Worm (Caenorhabditis elegans): ENCODE measurements around the gene prmt-1.
"Not testable (repeated sequence)": the region's sequence is repeated elsewhere in the genome, so short reads cannot be mapped to it uniquely, and the experiment has no call there.

prmt-1 gene

DNA sequence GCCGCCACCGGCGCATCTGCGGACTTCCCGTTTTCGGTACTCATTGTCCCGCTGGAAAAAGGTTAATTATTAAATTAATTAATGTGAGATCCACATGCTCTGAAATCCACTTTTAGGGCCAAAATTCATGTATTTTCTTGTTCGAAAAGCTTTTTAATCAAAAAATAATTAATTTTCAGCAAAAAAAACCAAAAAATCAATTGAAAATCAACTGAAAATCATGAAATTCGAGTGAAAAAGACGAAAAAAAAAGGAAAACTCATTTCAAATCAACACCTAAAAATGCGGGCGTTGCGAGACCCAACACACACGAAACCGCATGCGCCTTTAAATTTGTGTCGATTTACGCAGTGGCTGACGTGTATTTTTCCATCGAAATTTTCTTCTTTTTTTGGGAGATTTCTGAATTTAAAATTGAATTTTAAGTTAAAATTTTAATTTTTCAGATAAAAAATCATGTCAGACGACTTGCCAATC is at the start of gene prmt-1, which contains the start of gene cdkr-3:
prmt-1 (minus strand) TSS at position 51 of the 477 bp plus-strand sequence.
cdkr-3 (plus strand) TSS at position 447 of the 477 bp plus-strand sequence.
- TF ChIP-seq him-1 (tag; optimal IDR thresholded peaks at IDR 0.05) (no peak), W03F9.2 (tag; optimal IDR thresholded peaks at IDR 0.05) (peak; percentile 71)

DNA sequence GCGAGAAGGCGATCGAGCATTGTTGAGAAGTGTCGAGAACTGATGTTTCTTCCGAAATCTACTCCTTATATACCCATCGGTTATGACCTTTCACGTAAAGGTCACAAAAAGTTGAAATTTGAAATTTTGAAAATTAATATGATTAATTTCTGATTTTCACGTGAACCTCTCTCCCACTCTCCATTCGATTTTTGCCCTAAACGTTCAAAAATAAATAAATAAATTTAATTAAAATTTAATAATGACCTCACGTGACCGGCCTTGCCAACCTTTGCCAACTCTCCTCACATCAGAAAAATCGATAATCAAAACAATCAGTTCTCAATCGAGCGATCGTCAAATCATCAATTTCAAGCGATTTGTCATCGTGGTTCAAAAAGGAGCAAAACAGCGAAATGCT is 47.9 kb upstream of the prmt-1 start, which contains the start of gene Y113G7C.1:
Y113G7C.1 (plus strand) TSS at position 301 of the 400 bp plus-strand sequence.
- TF ChIP-seq dao-5 (tag; optimal IDR thresholded peaks at IDR 0.05): no peak
- no peak for TF ChIP-seq him-1 (tag; optimal IDR thresholded peaks at IDR 0.05)
- TF ChIP-seq W03F9.2 (tag; optimal IDR thresholded peaks at IDR 0.05): no peak

DNA sequence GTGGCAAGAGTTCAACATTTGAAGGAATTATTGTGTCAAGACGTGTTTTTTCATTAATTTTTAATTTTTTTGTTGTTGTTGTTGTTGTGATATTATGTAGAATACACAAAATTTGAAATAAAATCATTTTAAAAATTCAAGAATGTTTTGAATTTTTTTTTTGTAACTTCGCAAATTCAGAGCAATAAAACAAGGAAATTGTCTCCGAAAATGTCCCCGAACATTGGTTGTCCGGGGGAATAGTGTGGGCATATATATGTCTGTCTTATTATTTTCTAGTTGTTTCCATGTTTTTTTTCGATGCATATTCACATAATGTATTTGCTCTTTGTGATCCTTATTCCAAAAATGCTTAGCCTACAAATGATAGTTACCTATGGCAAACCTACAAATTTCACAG is 42.0 kb upstream of the prmt-1 start, which contains the start of gene clec-262:
clec-262 (plus strand) TSS at position 301 of the 400 bp plus-strand sequence.
- TF ChIP-seq dao-5 (tag; optimal IDR thresholded peaks at IDR 0.05) (no peak), W03F9.2 (tag; optimal IDR thresholded peaks at IDR 0.05) (no peak), him-1 (tag; optimal IDR thresholded peaks at IDR 0.05) (no peak)

DNA sequence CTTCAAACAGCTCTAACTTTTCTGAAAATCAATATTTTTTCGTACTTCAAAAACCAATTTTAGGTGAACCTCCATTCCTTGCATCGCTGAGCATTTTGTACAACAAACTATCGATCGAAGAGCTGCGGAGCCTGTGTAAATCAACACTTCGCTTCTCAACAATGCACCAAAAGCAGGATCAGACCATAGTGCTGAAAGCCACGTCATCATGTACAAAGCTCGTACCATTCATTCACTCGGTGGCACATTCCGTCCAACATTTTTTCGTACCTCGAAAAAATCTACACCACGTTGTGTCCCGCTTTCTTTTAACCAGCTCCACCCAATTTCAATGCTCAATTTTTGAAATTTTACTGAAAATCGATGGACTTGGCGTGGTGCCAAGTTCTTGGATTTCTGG is 41.1 kb upstream of the prmt-1 start, which contains the start of gene ZC15.10:
ZC15.10 (plus strand) TSS at position 162 of the 400 bp plus-strand sequence.
- no peak for TF ChIP-seq dao-5 (tag; optimal IDR thresholded peaks at IDR 0.05)
- no peak for TF ChIP-seq him-1 (tag; optimal IDR thresholded peaks at IDR 0.05)
- no peak for TF ChIP-seq W03F9.2 (tag; optimal IDR thresholded peaks at IDR 0.05)

DNA sequence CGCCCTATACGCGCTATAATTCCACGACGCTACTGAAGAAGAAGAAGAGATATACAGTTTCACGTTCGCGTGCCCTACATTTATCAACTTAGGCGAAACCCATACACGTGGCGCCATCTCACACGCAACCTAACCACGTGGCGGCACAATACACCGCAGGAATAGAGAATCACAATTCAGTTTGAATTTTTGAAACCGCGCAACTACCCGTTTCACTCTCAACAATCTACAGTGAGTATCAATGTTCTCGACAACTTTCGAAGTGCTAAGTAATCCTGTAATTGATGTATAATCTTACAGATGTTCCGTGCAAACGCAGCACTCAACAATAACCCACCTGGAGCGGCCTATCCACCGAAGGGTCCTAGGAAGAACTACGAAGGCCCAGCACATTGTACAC is 36.3 kb upstream of the prmt-1 start, which contains the start of gene ZC15.1:
ZC15.1 (plus strand) TSS at position 301 of the 400 bp plus-strand sequence.
- no peak for TF ChIP-seq W03F9.2 (tag; optimal IDR thresholded peaks at IDR 0.05)
- TF ChIP-seq dao-5 (tag; optimal IDR thresholded peaks at IDR 0.05): no peak
- no peak for TF ChIP-seq him-1 (tag; optimal IDR thresholded peaks at IDR 0.05)

DNA sequence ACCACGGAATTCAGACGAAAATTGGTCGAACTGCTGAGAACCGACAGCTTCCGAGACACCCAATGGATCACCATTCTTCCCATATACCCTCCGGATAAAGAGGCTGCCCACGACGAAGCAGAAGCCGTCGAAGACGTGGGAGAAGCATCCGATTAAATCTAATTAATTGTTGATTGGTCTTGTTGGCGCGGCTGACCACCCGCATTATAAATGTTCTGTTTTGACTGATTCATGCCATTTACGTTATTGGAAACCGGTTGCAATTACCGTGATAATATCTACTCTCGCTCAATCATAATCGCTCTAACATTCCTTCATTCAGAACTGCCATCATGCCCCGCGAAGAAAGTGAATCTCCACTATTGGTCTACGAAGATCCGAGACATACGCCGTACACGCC is 33.8 kb upstream of the prmt-1 start, which contains the start of gene ZC15.3:
ZC15.3 (plus strand) TSS at position 301 of the 400 bp plus-strand sequence.
- TF ChIP-seq W03F9.2, him-1, dao-5 (tag; optimal IDR thresholded peaks at IDR 0.05): not testable (repeated sequence)

DNA sequence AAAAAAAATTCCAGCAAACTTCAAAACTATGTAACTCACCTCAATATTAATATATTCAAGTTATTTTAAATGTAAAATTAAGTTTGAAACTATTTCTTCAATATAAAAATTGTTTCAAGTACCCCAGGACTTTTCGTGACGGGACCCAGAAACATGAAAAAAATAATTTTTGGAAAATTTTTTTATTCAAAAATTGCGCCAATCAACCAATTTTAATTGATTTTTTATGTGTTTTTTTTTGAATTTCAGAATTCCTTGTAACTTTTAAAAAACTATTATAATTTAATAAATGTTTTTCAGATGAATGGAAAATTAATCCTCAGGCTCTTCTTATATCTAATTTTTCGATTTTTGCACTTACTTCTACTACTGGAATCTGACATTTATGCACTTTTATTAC is 28.1 kb upstream of the prmt-1 start, which contains the start of gene ZC15.5:
ZC15.5 (plus strand) TSS at position 301 of the 400 bp plus-strand sequence.
- TF ChIP-seq dao-5 (tag; optimal IDR thresholded peaks at IDR 0.05) (no peak), him-1 (tag; optimal IDR thresholded peaks at IDR 0.05) (no peak), W03F9.2 (tag; optimal IDR thresholded peaks at IDR 0.05) (no peak)

DNA sequence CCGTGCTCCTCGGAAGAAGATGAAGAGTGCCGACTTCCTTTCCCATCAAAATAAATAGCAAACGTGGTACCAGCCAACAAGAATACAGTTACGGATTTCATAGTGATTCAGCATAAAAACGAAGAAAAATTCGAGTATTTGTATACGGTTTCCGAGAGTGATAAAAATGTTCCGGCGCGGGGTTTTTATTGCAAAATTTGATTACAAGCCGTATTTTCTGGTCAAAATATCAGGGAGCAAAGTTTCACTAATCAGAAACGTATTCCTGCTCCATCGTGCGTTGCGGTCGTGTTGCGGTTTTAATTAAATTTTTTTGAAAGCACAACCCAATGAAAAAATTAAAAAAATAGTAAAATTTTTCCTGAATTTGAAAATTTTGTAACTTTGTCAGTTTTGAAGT is 24.9 kb upstream of the prmt-1 start, which contains the start of gene clec-261:
clec-261 (minus strand) TSS at position 101 of the 400 bp plus-strand sequence.
- TF ChIP-seq W03F9.2 (tag; optimal IDR thresholded peaks at IDR 0.05): no peak
- TF ChIP-seq him-1 (tag; optimal IDR thresholded peaks at IDR 0.05): no peak
- no peak for TF ChIP-seq dao-5 (tag; optimal IDR thresholded peaks at IDR 0.05)

DNA sequence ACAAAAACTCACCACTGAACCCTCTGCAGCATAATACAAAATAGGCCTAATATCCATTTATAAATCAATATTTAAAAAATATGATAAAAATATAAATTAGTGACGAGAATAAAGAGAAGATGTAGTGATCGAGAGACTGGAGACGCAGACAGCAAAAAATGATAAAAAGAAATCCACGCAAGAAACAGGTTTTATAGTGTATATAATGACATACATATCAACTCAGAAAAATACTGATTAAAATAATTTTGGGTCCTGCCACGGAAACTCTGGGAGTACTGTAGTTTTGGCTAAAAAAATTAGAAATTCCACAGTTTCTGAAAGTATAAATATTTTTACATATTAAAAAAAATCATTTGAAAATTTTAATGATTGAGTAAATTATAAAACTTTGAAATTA is 19.8 kb upstream of the prmt-1 start, which contains the start of gene mlt-4:
mlt-4 (minus strand) TSS at position 101 of the 400 bp plus-strand sequence.
- no peak for TF ChIP-seq dao-5 (tag; optimal IDR thresholded peaks at IDR 0.05)
- no peak for TF ChIP-seq W03F9.2 (tag; optimal IDR thresholded peaks at IDR 0.05)
- TF ChIP-seq him-1 (tag; optimal IDR thresholded peaks at IDR 0.05): no peak

DNA sequence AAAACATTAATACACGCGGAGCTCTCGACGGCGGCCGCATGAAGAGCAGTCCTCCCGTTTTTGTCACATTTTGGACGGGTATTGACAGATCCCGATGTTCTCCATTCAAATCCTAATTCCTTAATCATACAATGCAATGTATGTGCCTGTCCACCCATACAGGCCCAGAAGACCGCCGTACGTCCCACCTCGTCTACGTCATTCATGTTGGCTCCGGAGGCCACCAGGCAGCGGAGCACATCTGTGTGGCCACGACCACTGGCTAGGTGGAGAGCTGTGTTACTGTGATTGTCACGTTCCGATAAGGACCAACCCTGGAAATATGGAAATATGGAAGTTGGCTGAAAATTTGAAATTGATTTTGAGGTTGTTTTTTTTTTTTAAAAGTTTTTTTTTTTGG is 13.3 kb upstream of the prmt-1 start:
- no peak for TF ChIP-seq W03F9.2 (tag; optimal IDR thresholded peaks at IDR 0.05)
- TF ChIP-seq him-1 (tag; optimal IDR thresholded peaks at IDR 0.05): no peak
- no peak for TF ChIP-seq dao-5 (tag; optimal IDR thresholded peaks at IDR 0.05)

DNA sequence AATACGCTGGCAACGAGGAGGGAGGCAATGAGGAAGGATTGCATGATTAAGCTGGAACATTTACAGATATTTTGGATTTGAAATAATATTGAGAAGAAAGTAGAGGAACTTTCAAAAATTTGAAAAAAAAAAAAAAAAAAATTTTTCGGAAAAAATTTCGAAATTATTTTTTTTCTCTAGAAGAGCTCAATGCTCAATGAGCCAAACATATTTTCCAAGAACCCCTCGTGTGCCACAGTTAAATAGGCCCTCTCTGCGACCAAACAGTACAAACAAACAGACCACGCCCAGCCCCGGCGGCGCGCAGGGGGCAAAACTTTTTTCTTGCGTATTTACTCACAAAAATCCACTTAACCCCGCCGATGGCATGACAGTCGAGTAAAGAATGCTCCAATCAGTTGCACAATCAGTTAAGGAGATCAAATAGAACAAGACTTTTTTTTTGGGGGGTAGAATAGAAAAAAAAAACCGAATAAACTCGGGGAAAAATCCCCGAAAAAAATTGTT is 10.4 kb upstream of the prmt-1 start, which contains the start of gene pqn-94:
pqn-94 (minus strand) TSS at position 51 of the 507 bp plus-strand sequence.
- TF ChIP-seq W03F9.2 (tag; optimal IDR thresholded peaks at IDR 0.05) (no peak), him-1 (tag; optimal IDR thresholded peaks at IDR 0.05) (no peak), dao-5 (tag; optimal IDR thresholded peaks at IDR 0.05) (no peak)

DNA sequence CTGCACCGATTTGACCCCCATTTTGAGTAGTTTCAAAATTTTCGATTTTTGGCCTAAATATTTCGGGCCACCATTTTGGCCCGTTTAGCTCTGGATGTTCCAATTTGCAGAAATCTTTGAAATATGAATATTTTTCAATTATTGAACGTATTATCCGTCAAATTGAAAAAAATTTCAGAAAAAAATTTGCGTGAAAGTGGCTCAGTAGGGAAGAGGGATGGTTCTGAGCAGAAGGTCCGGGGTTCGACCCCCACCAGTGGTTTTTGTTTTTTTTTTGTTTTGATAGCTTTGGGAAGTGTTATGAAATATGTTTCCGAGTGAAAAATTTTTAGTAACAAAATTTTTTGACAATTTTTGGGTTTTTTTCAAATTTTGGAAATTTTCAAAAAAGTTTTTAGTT is 9.8 kb upstream of the prmt-1 start:
- TF ChIP-seq W03F9.2 (tag; optimal IDR thresholded peaks at IDR 0.05) (no peak), him-1 (tag; optimal IDR thresholded peaks at IDR 0.05) (no peak), dao-5 (tag; optimal IDR thresholded peaks at IDR 0.05) (no peak)

DNA sequence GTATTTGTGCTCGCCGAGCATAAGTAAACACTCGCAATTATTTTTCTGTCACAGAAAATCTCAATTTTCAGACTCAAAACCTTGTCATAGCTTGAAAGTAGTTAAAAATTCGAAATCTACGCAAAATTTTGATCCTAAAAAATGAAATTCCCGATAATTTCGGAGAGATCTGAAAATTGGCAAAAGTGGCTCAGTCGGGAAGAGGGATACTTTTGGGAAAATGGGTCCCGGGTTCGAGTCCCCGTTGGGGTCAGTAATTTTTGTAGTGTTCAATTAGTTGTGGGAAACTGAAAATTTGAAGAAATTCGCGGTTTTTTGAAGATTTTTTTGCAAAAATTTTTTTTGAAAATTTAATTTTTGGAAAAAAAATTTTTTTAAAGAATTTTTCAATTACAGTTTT is 7.4 kb upstream of the prmt-1 start:
- no peak for TF ChIP-seq dao-5 (tag; optimal IDR thresholded peaks at IDR 0.05)
- no peak for TF ChIP-seq him-1 (tag; optimal IDR thresholded peaks at IDR 0.05)
- TF ChIP-seq W03F9.2 (tag; optimal IDR thresholded peaks at IDR 0.05): no peak

DNA sequence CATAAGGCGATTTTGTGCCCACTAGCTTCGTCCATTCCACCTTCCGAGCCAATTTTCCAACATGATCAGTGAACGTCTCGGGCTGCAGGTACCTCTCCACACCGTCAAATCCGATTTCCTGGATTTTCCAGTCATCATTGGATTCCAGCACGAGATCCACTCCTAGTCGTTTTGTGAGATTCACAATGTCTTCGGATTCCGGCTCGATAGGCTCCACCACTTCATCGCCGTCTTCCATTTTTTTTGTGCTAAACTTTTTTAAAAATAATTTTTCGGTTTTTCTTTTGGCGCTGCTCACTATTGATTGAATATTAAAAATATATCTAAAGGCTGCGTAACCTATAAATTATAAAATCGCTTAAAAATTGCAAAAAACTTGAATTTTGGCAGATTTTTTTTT is 2.5 kb downstream of the prmt-1 start, which contains the start of gene mdt-17:
mdt-17 (minus strand) TSS at position 256 of the 400 bp plus-strand sequence.
- no peak for TF ChIP-seq him-1 (tag; optimal IDR thresholded peaks at IDR 0.05)
- no peak for TF ChIP-seq W03F9.2 (tag; optimal IDR thresholded peaks at IDR 0.05)
- no peak for TF ChIP-seq dao-5 (tag; optimal IDR thresholded peaks at IDR 0.05)
